Fruit fly (Drosophila melanogaster) whole organism: ENCODE data around the gene CG14450.

Experiments used
- CG8478 ChIP-seq: fragments of >200 bp; optimal IDR thresholded peaks from 2 replicates; lab custom pipeline; 2018; ENCODE audit warnings: inconsistent platforms
- Dll ChIP-seq: fragments of >200 bp; optimal IDR thresholded peaks from 2 replicates; lab custom pipeline; 2017
- EcR ChIP-seq, 2 experiments: fragments of >200 bp; optimal IDR thresholded peaks; 2 replicates each; lab custom pipeline; 2017; ENCODE audit warnings: missing biosample characterization in 2 of 2, missing genetic modification characterization in 2 of 2, missing genetic modification reagents in 2 of 2
- pan ChIP-seq: fragments of >200 bp; optimal IDR thresholded peaks from 2 replicates; lab custom pipeline; 2017
- psq ChIP-seq: fragments of >200 bp; optimal IDR thresholded peaks from 2 replicates; lab custom pipeline; 2017
- usp ChIP-seq: fragments of >200 bp; optimal IDR thresholded peaks from 2 replicates; lab custom pipeline; 2017; ENCODE audit warnings: missing biosample characterization, missing genetic modification characterization, mixed read lengths

DNA sequence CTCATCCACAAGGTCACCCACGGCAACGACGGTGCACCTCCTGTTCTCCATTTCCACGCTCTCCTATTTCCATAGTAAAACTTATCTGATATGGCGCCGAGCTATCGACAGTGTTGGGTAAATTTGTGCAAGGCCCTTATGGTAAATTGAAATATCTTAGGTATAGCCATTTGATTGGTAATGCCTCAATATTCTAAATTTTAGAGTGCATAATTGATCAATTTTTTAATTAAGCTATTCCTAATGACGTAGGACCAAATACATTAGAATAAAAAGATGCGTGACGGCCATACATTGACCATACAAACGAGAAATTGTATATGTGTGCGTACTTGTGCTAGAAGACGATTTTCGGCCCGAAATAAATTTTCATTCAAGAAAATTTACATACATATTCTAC, 5.6 kb downstream of the CG14450 start, which contains the start of gene CG14451:
- TF ChIP-seq usp (GFP tag; lab: Kevin White, UChicago) = no peak
- TF ChIP-seq pan (lab: Kevin White, UChicago) = no peak
- TF ChIP-seq CG8478 (lab: Kevin White, UChicago) = no peak
- TF ChIP-seq psq (lab: Kevin White, UChicago) = no peak
- no peak for TF ChIP-seq EcR (GFP tag; optimal IDR thresholded peaks at IDR 0.05; lab: Kevin White, UChicago)
- TF ChIP-seq Dll (lab: Kevin White, UChicago) = no peak
